Fruit fly (Drosophila melanogaster) whole organism, pupa: Measurements from ENCODE around the gene CG33286.

Source experiments
- CG12605 ChIP-seq: fragments of 200-800 bp; sonication (Bioruptor generic); IDR thresholded peaks from 2 replicates; pipeline ENCODE4 v1.3.6; 2022; ENCODE audit warnings: missing biosample characterization, missing genetic modification characterization
- CG13204 ChIP-seq: fragments of 200-800 bp; sonication (Bioruptor generic); optimal IDR thresholded peaks from 2 replicates; lab custom pipeline; 2018; ENCODE audit warnings: missing biosample characterization, mild to moderate bottlenecking, missing genetic modification characterization, moderate library complexity
- CG14655 ChIP-seq: fragments of 200-800 bp; sonication (Bioruptor generic); optimal IDR thresholded peaks from 3 replicates; lab custom pipeline; 2017; ENCODE audit warnings: mild to moderate bottlenecking, missing biosample characterization, missing genetic modification reagents, missing genetic modification characterization
- CG15710 ChIP-seq: fragments of 200-800 bp; sonication (Bioruptor generic); optimal IDR thresholded peaks from 2 replicates; lab custom pipeline; 2018; ENCODE audit warnings: missing biosample characterization, mild to moderate bottlenecking, missing genetic modification characterization, moderate library complexity
- CG32121 ChIP-seq: fragments of 200-800 bp; sonication (Bioruptor generic); IDR thresholded peaks from 2 replicates; pipeline ENCODE4 v1.3.6; 2022; ENCODE audit warnings: missing biosample characterization, missing genetic modification characterization
- CG34367 ChIP-seq: fragments of 200-800 bp; sonication (Bioruptor generic); optimal IDR thresholded peaks from 2 replicates; lab custom pipeline; 2018; ENCODE audit warnings: missing biosample characterization, mild to moderate bottlenecking, missing genetic modification characterization
- CG4496 ChIP-seq: fragments of 200-800 bp; sonication (Bioruptor generic); IDR thresholded peaks from 3 replicates; pipeline ENCODE4 v1.3.6; 2022; ENCODE audit warnings: missing biosample characterization, missing genetic modification characterization
- CG8159 ChIP-seq: fragments of 200-800 bp; sonication (Bioruptor generic); optimal IDR thresholded peaks from 3 replicates; lab custom pipeline; 2018; ENCODE audit warnings: missing biosample characterization, mild to moderate bottlenecking, missing genetic modification characterization, moderate library complexity
- CG8301 ChIP-seq: fragments of 200-800 bp; sonication (Bioruptor generic); optimal IDR thresholded peaks from 2 replicates; lab custom pipeline; 2018; ENCODE audit warnings: missing biosample characterization, mild to moderate bottlenecking, missing genetic modification characterization
- CG9948 ChIP-seq: fragments of 200-800 bp; sonication (Bioruptor generic); optimal IDR thresholded peaks from 2 replicates; lab custom pipeline; 2018; ENCODE audit warnings: missing biosample characterization, mild to moderate bottlenecking, missing genetic modification characterization, moderate library complexity
- EcR ChIP-seq: fragments of 200-800 bp; sonication (Bioruptor generic); optimal IDR thresholded peaks from 3 replicates; lab custom pipeline; 2019; ENCODE audit warnings: missing biosample characterization, missing genetic modification characterization, mild to moderate bottlenecking, moderate library complexity, missing genetic modification reagents
- Ets98B ChIP-seq: fragments of 200-800 bp; sonication (Bioruptor generic); IDR thresholded peaks from 2 replicates; pipeline ENCODE4 v1.3.6; 2022; ENCODE audit warnings: missing biosample characterization, missing genetic modification characterization
- Pif1A ChIP-seq: fragments of 200-800 bp; sonication (Bioruptor generic); optimal IDR thresholded peaks from 3 replicates; lab custom pipeline; 2016; ENCODE audit warnings: missing biosample characterization, missing genetic modification characterization
- fd96Ca ChIP-seq: fragments of 200-800 bp; sonication (Bioruptor generic); IDR thresholded peaks from 3 replicates; pipeline ENCODE4 v1.3.6; 2022; ENCODE audit warnings: missing biosample characterization, missing genetic modification characterization

DNA sequence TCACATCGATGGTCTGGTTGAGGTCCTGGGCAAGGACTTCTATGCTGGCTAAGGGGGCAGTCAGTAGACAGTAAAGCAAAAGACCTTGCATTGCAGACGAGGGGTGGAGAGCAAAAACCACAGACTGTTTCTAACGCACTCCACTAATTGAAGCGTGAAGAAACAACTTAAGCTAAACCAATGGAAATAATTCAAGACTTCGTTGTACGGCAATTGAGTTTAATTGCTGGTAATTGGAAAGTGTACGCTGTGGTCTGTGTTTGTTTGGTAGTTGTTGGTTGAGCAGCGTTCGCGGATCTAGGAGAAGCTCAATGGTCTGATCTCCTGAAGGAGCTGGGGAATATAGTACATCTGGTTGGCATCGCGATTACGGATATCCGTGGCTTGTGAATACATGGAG is 12.0 kb downstream of the CG33286 start, which contains the start of gene CG10587:
- TF ChIP-seq CG9948 (no peak), CG14655 (GFP tag; lab: Kevin White, UChicago) (no peak), CG34367 (tag; lab: Kevin White, UChicago) (no peak), EcR (GFP tag; lab: Kevin White, UChicago) (no peak), CG13204 (GFP tag; lab: Kevin White, UChicago) (no peak), CG32121 (no peak), CG4496 (GFP tag; lab: Robert Waterston, UW) (no peak), CG12605 (GFP tag; lab: Robert Waterston, UW) (no peak), CG8301 (tag; lab: Kevin White, UChicago) (no peak), CG8159 (tag; lab: Kevin White, UChicago) (no peak), Ets98B (GFP tag; lab: Robert Waterston, UW) (no peak), fd96Ca (GFP tag; lab: Robert Waterston, UW) (no peak), Pif1A (GFP tag; lab: Kevin White, UChicago) (no peak), CG15710 (tag; lab: Kevin White, UChicago) (no peak)
